Fruit fly (Drosophila melanogaster): Measurements from ENCODE around the gene CG12236.

Gene CG12236

DNA sequence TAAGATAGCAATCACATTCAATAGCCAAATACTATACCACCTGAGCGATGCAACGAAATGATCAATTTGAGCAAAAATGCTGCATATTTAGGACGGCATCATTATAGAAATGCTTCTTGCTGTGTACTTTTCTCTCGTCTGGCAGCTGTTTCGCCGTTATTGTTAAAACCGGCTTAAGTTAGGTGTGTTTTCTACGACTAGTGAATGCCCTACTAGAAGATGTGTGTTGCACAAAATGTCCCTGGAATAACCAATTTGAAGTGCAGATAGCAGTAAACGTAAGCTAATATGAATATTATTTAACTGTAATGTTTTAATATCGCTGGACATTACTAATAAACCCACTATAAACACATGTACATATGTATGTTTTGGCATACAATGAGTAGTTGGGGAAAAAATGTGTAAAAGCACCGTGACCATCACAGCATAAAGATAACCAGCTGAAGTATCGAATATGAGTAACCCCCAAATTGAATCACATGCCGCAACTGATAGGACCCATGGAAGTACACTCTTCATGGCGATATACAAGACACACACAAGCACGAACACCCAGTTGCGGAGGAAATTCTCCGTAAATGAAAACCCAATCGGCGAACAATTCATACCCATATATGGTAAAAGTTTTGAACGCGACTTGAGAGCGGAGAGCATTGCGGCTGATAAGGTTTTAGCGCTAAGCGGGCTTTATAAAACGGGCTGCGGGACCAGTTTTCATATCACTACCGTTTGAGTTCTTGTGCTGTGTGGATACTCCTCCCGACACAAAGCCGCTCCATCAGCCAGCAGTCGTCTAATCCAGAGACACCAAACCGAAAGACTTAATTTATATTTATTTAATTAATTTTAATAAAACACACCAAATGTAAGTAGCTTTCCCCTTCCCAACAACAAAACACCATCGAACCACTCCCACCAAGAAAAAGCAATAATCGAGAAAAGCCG lies 7.5 kb upstream of the CG12236 start, which contains the start of gene Act5C (continued):
- TF ChIP-seq row (GFP tag; IDR thresholded peaks at IDR 0.05) (peak; percentile 95), CG17568 (GFP tag; optimal IDR thresholded peaks at IDR 0.05) (peak; percentile 87), HHEX (GFP tag; optimal IDR thresholded peaks at IDR 0.05) (peak; percentile 90), Dek (tag; optimal IDR thresholded peaks at IDR 0.05) (peak; percentile 91), eve (GFP tag; optimal IDR thresholded peaks at IDR 0.05) (peak in 1 of 2 experiments; percentile 56), kni (GFP tag; optimal IDR thresholded peaks at IDR 0.05) (peak; percentile 73), CG11247 (GFP tag; IDR thresholded peaks at IDR 0.05) (peak; percentile 78), Lim3 (GFP tag; IDR thresholded peaks at IDR 0.05) (peak; percentile 69), sd (tag; optimal IDR thresholded peaks at IDR 0.05) (peak; percentile 73), org-1 (GFP tag; optimal IDR thresholded peaks at IDR 0.05) (peak; percentile 93), CG2712 (tag; optimal IDR thresholded peaks at IDR 0.05) (peak; percentile 96), h (optimal IDR thresholded peaks at IDR 0.05) (no peak), Med (GFP tag) (peak; percentile 99), HmgD (GFP tag; optimal IDR thresholded peaks at IDR 0.05) (peak; percentile 91), CG6175 (GFP tag; IDR thresholded peaks at IDR 0.05) (peak; percentile 79), ara (GFP tag; IDR thresholded peaks at IDR 0.05) (peak; percentile 96), HmgZ (tag; optimal IDR thresholded peaks at IDR 0.05) (peak; percentile 90), CG18011 (GFP tag; optimal IDR thresholded peaks at IDR 0.05) (peak; percentile 58), Kr (GFP tag; optimal IDR thresholded peaks at IDR 0.05) (peak; percentile 69), pfk (GFP tag; optimal IDR thresholded peaks at IDR 0.05) (no peak), CG2889 (GFP tag; IDR thresholded peaks at IDR 0.05) (peak; percentile 77; the same call in 2 of the 3 replicates), corto (GFP tag; optimal IDR thresholded peaks at IDR 0.05) (no peak), scrt (GFP tag; optimal IDR thresholded peaks at IDR 0.05) (peak; percentile 92), CG8478 (optimal IDR thresholded peaks at IDR 0.05) (no peak), dimm (GFP tag; IDR thresholded peaks at IDR 0.05) (peak; percentile 70), CG14050 (GFP tag; IDR thresholded peaks at IDR 0.05) (peak; percentile 90), Xbp1 (GFP tag; optimal IDR thresholded peaks at IDR 0.05) (peak; percentile 94), lov (optimal IDR thresholded peaks at IDR 0.05) (no peak), lov (GFP tag; IDR thresholded peaks at IDR 0.05) (peak; percentile 94), CG9876 (GFP tag; optimal IDR thresholded peaks at IDR 0.05) (peak; percentile 90), wek (GFP tag; optimal IDR thresholded peaks at IDR 0.05) (peak; percentile 87), vnd (GFP tag; IDR thresholded peaks at IDR 0.05; ENCODE audit: partially characterized antibody) (no peak), CG11093 (GFP tag; IDR thresholded peaks at IDR 0.05) (peak; percentile 89; the same call in 2 of the 3 replicates), Gsc (GFP tag; IDR thresholded peaks at IDR 0.05) (peak; percentile 83), CG10654 (GFP tag; optimal IDR thresholded peaks at IDR 0.05) (peak; percentile 92), HLH54F (GFP tag; optimal IDR thresholded peaks at IDR 0.05) (peak; percentile 90), bigmax (GFP tag; optimal IDR thresholded peaks at IDR 0.05) (no peak), Bdp1 (GFP tag; optimal IDR thresholded peaks at IDR 0.05) (peak; percentile 89), CG8388 (GFP tag; optimal IDR thresholded peaks at IDR 0.05) (peak; percentile 93), CG8089 (GFP tag; optimal IDR thresholded peaks at IDR 0.05) (peak; percentile 93), tap (tag; optimal IDR thresholded peaks at IDR 0.05) (peak; percentile 95), NK7.1 (GFP tag; optimal IDR thresholded peaks at IDR 0.05) (peak; percentile 86), NC2β (GFP tag; optimal IDR thresholded peaks at IDR 0.05) (peak; percentile 93), CG12391 (tag; optimal IDR thresholded peaks at IDR 0.05) (peak; percentile 95), Oaz (GFP tag; IDR thresholded peaks at IDR 0.05) (peak; percentile 65), crc (GFP tag; optimal IDR thresholded peaks at IDR 0.05) (peak; percentile 94), kay (GFP tag; optimal IDR thresholded peaks at IDR 0.05) (peak; percentile 89), CG11398 (GFP tag; optimal IDR thresholded peaks at IDR 0.05) (peak; percentile 94), CG4730 (GFP tag; IDR thresholded peaks at IDR 0.05) (peak; percentile 88), Taf1 (GFP tag; IDR thresholded peaks at IDR 0.05) (peak; percentile 72)

All from whole organism, embryonic.